Worm (Caenorhabditis elegans): ENCODE results near the gene C14A6.5.

- TF ChIP-seq nhr-10 (tag; optimal IDR thresholded peaks at IDR 0.05) (no peak), lin-11 (tag; optimal IDR thresholded peaks at IDR 0.05) (no peak), elt-3 (tag; optimal IDR thresholded peaks at IDR 0.05) (no peak), nhr-25 (tag; optimal IDR thresholded peaks at IDR 0.05) (no peak), sma-9 (GFP tag; optimal IDR thresholded peaks at IDR 0.05) (no peak), sma-9 (tag; optimal IDR thresholded peaks at IDR 0.05) (no peak), snpc-4 (tag; optimal IDR thresholded peaks at IDR 0.05) (no peak), skn-1 (tag; optimal IDR thresholded peaks at IDR 0.05) (no peak), ama-1 (optimal IDR thresholded peaks at IDR 0.05) (no peak), peb-1 (tag; optimal IDR thresholded peaks at IDR 0.05) (no peak), unc-55 (GFP tag; optimal IDR thresholded peaks at IDR 0.05) (no peak), lsy-2 (tag; optimal IDR thresholded peaks at IDR 0.05) (no peak)
Measured at ce11 chrV:18212848-18213247, 48.2 kb upstream of the C14A6.5 start.

Measured in whole organism, L2 larva.